Fruit fly (Drosophila melanogaster) whole organism, embryonic: ENCODE results near the gene CG14830.

ENCODE experiments used
- CG12391 ChIP-seq: fragments of 200-800 bp; sonication (Bioruptor generic); optimal IDR thresholded peaks from 3 replicates; lab custom pipeline; 2018; ENCODE audit warnings: missing biosample characterization, mild to moderate bottlenecking, missing genetic modification characterization, moderate library complexity
- CG14014 ChIP-seq: fragments of 200-800 bp; sonication (Bioruptor generic); IDR thresholded peaks from 2 replicates; pipeline ENCODE4 v1.3.6; 2022; ENCODE audit warnings: missing biosample characterization, missing genetic modification characterization
- CG1647 ChIP-seq: fragments of 200-800 bp; sonication (Bioruptor generic); optimal IDR thresholded peaks from 3 replicates; lab custom pipeline; 2016; ENCODE audit warnings: missing biosample characterization, missing genetic modification characterization
- CG17385 ChIP-seq: fragments of 200-800 bp; sonication (Bioruptor generic); optimal IDR thresholded peaks from 3 replicates; lab custom pipeline; 2018; ENCODE audit warnings: missing biosample characterization, mild to moderate bottlenecking, missing genetic modification characterization
- CG6854 ChIP-seq: fragments of 200-800 bp; sonication (Bioruptor generic); optimal IDR thresholded peaks from 3 replicates; lab custom pipeline; 2017; ENCODE audit warnings: missing biosample characterization, mild to moderate bottlenecking, missing genetic modification characterization
- CG7357 ChIP-seq: fragments of 200-800 bp; sonication (Bioruptor generic); IDR thresholded peaks from 3 replicates; pipeline ENCODE4 v1.3.6; 2022; ENCODE audit warnings: missing biosample characterization, missing genetic modification characterization
- CHES-1-like ChIP-seq: fragments of 200-800 bp; sonication (Bioruptor generic); optimal IDR thresholded peaks from 2 replicates; lab custom pipeline; 2016; ENCODE audit warnings: missing biosample characterization, missing genetic modification characterization
- bbx ChIP-seq: fragments of 200-800 bp; sonication (Bioruptor generic); IDR thresholded peaks from 2 replicates; pipeline ENCODE4 v1.3.6; 2022; ENCODE audit warnings: missing biosample characterization, missing genetic modification characterization; ENCODE audit not compliant: partially characterized antibody
- gsb ChIP-seq: fragments of 200-800 bp; sonication (Bioruptor generic); IDR thresholded peaks from 2 replicates; pipeline ENCODE4 v1.3.6; 2022; ENCODE audit warnings: missing biosample characterization, missing genetic modification characterization
- h ChIP-seq: fragments of >200 bp; optimal IDR thresholded peaks from 2 replicates; lab custom pipeline; 2017
- nom ChIP-seq: fragments of 200-800 bp; sonication (Bioruptor generic); optimal IDR thresholded peaks from 2 replicates; lab custom pipeline; 2017; ENCODE audit warnings: missing biosample characterization, missing genetic modification characterization, mild to moderate bottlenecking, moderate library complexity, missing genetic modification reagents
- psq ChIP-seq: fragments of 200-800 bp; sonication (Bioruptor generic); optimal IDR thresholded peaks from 2 replicates; lab custom pipeline; 2017; ENCODE audit warnings: missing biosample characterization, missing genetic modification characterization
- rib ChIP-seq: fragments of 200-800 bp; sonication (Bioruptor generic); IDR thresholded peaks from 2 replicates; pipeline ENCODE4 v1.3.6; 2022; ENCODE audit warnings: missing biosample characterization, missing genetic modification characterization
- zf30C ChIP-seq: fragments of 200-800 bp; sonication (Bioruptor generic); optimal IDR thresholded peaks from 3 replicates; lab custom pipeline; 2018; ENCODE audit warnings: missing biosample characterization, mild to moderate bottlenecking, missing genetic modification characterization

DNA sequence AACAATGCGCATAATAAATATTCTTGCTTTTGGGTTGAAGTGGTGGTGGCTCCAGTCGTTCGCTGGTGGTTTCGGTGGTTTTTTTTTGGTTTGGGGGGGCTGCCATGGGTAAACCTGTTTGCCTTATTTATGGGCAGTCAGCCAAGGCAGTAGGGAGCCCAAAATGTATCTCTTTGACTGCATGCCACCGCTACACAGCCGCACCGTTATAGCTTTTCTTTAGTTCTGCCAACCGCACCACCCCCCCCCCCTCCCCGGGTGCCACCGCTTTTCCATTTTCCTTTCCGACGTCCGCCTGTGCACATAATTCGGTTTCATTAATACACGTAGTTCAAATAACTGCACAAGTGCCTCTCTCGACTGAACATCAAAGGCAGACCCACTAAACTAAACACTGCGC, 5.5 kb downstream of the CG14830 start:
- TF ChIP-seq CG17385 (GFP tag; lab: Kevin White, UChicago) (no peak), CHES-1-like (GFP tag; lab: Kevin White, UChicago) (no peak), CG1647 (GFP tag; lab: Kevin White, UChicago) (no peak), rib (GFP tag; lab: Robert Waterston, UW) (no peak), nom (GFP tag; lab: Kevin White, UChicago) (no peak), h (no peak), CG7357 (GFP tag; lab: Robert Waterston, UW) (no peak), CG12391 (no peak), CG14014 (GFP tag; lab: Robert Waterston, UW) (no peak), zf30C (GFP tag; lab: Kevin White, UChicago) (no peak), bbx (GFP tag; lab: Robert Waterston, UW) (no peak), psq (GFP tag; lab: Kevin White, UChicago) (no peak), gsb (GFP tag; lab: Robert Waterston, UW) (no peak), CG6854 (GFP tag; lab: Kevin White, UChicago) (no peak)
